Worm (Caenorhabditis elegans) whole organism, early embryonic: ENCODE results near the gene dgk-1.

ENCODE experiments used
- B0310.2 ChIP-seq: sonication (generic microtip); optimal IDR thresholded peaks from 2 replicates; lab custom pipeline; 2016; ENCODE audit warnings: mild to moderate bottlenecking, missing genetic modification characterization, missing compliant biosample characterization
- F13C5.2 ChIP-seq: sonication (generic microtip); optimal IDR thresholded peaks from 2 replicates; lab custom pipeline; 2017; ENCODE audit warnings: mild to moderate bottlenecking, missing genetic modification characterization, inconsistent platforms, missing compliant biosample characterization
- aly-1 ChIP-seq: sonication (generic microtip); optimal IDR thresholded peaks from 2 replicates; lab custom pipeline; 2016; ENCODE audit warnings: missing genetic modification characterization, missing compliant biosample characterization
- ama-1 ChIP-seq: fragments of 150-350 bp; optimal IDR thresholded peaks from 2 replicates; lab custom pipeline; 2014
- ceh-13 ChIP-seq: fragments of 200-800 bp; sonication (Bioruptor generic); optimal IDR thresholded peaks from 2 replicates; lab custom pipeline; 2018; ENCODE audit warnings: mild to moderate bottlenecking, missing genetic modification characterization, missing compliant biosample characterization
- ceh-36 ChIP-seq: sonication (generic microtip); optimal IDR thresholded peaks from 2 replicates; lab custom pipeline; 2016; ENCODE audit warnings: missing genetic modification characterization, inconsistent platforms, missing compliant biosample characterization
- ets-7 ChIP-seq: sonication (generic microtip); optimal IDR thresholded peaks from 2 replicates; lab custom pipeline; 2016; ENCODE audit warnings: missing genotype, missing genetic modification characterization, missing compliant biosample characterization
- flt-1 ChIP-seq: fragments of 200-800 bp; sonication (Bioruptor generic); IDR thresholded peaks from 2 replicates; pipeline ENCODE4 v1.3.6; 2022; ENCODE audit warnings: missing genetic modification characterization, missing compliant biosample characterization
- hmbx-1 ChIP-seq: sonication (generic microtip); optimal IDR thresholded peaks from 2 replicates; lab custom pipeline; 2016; ENCODE audit warnings: mild to moderate bottlenecking, missing genetic modification characterization, missing compliant biosample characterization
- hmg-4 ChIP-seq: fragments of 200-800 bp; sonication (Bioruptor generic); optimal IDR thresholded peaks from 2 replicates; lab custom pipeline; 2018; ENCODE audit warnings: mild to moderate bottlenecking, missing genetic modification characterization, missing compliant biosample characterization
- hnd-1 ChIP-seq: sonication (generic microtip); optimal IDR thresholded peaks from 2 replicates; lab custom pipeline; 2016; ENCODE audit warnings: missing genetic modification characterization, missing compliant biosample characterization
- pes-1 ChIP-seq: fragments of 200-800 bp; sonication (Bioruptor generic); IDR thresholded peaks from 2 replicates; pipeline ENCODE4 v1.3.6; 2022; ENCODE audit warnings: missing genetic modification reagents, missing genetic modification characterization, missing compliant biosample characterization
- scrt-1 ChIP-seq: fragments of 200-800 bp; sonication (Bioruptor generic); IDR thresholded peaks from 2 replicates; pipeline ENCODE4 v1.3.6; 2022; ENCODE audit warnings: missing genetic modification characterization, missing compliant biosample characterization
- sea-1 ChIP-seq: fragments of 200-800 bp; sonication (Bioruptor generic); conservative IDR thresholded peaks from 2 replicates; pipeline ENCODE4 v1.3.6; 2022; ENCODE audit warnings: missing genetic modification characterization, missing compliant biosample characterization
- tbx-11 ChIP-seq: fragments of 200-800 bp; sonication (Bioruptor generic); IDR thresholded peaks from 2 replicates; pipeline ENCODE4 v1.3.6; 2022; ENCODE audit warnings: missing genetic modification characterization, missing compliant biosample characterization
- tbx-37 ChIP-seq: fragments of 200-800 bp; sonication (Bioruptor generic); conservative IDR thresholded peaks from 2 replicates; pipeline ENCODE4 v1.3.6; 2022; ENCODE audit warnings: missing genetic modification reagents, missing genetic modification characterization, missing compliant biosample characterization
- tra-4 ChIP-seq: sonication (generic microtip); optimal IDR thresholded peaks from 2 replicates; lab custom pipeline; 2017; ENCODE audit warnings: missing genetic modification characterization, missing compliant biosample characterization

dgk-1 gene

DNA sequence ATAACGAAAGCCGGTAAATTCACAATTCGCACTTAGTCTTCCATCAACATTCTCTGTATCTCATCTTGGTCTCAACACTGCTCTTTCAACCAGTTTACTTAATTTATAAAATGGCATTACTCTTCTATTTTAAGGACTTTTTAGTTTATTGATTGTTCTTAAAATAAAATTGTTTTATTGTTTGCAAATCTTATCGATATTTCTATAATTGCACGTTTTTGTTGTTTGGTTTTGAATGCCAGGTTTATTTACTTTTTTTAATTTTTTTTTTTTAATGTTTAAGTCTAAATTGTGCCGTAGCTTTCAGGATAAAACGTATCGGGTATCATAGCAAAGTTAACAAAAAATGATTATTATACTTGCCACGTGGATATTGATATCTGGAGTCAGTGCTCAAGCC, 33.7 kb downstream of the dgk-1 start, which contains the start of gene chil-10:
TSS of gene chil-10 (plus strand) at position 301 of the 400 bp plus-strand sequence.
- TF ChIP-seq ets-7 (tag; lab: Kevin White, UChicago) (no peak), F13C5.2 (tag; lab: Kevin White, UChicago) (no peak), aly-1 (tag; lab: Kevin White, UChicago) (no peak), scrt-1 (no peak), ceh-36 (tag; lab: Kevin White, UChicago) (no peak), pes-1 (no peak)

DNA sequence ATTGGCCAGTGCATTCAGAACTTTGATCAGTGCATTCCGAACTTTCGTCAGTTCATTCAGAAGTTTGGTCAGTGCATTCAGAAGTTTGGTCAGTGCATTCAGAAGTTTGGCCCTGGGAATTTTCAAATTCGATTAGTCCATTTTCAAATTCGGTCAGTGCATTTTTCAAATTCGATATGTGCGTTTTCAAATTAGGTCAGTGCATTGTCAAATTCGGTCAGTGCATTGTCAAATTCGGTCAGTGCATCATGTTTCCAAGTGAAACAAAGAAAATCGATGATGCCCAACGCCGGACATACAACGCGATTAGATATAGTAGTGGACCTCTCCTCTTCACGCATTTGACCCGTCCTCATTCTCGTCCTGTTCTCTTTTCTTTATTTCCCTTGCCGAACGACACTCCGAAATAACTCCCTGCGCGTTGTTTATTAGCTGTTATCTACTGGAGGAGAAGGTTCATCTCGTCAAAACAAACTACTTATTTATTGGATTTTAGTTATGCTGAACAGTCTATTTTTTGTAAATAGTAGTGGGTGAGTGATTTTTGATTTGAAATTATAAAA, 36.7 kb downstream of the dgk-1 start, which contains the start of gene apm-3:
TSS of gene apm-3 (plus strand) at position 477 of the 563 bp plus-strand sequence.
- TF ChIP-seq aly-1 (tag; lab: Kevin White, UChicago) (no peak), hmg-4 (GFP tag; lab: Kevin White, UChicago) (peak; percentile 38)

DNA sequence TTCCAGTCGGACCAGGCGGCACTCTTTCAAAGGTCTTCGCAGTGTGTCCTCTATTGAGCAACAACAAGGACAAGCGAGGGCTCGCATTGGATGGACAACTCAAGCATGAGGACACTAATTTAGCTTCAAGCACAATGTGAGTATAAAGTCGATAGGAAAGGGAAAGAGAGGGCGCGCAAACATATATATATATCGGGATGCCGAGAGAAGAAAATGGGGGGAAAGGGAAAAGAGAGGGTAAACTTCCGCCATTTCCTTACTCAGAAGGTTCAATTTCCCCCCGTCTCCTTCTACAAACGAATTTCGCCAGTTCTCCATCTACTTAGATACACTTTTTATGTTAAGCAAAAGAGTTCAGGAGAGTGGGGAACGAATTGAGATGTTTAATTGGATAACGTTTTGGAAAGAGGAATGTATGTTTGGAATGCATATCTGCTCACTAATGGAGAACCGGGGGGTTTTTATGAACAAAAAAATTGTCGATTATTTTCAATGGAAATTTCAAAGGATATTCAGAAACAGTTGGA, 38.6 kb downstream of the dgk-1 start:
- TF ChIP-seq pes-1 = no peak
- TF ChIP-seq F13C5.2 (tag; lab: Kevin White, UChicago) = peak; percentile 31
- TF ChIP-seq B0310.2 (tag; lab: Kevin White, UChicago) = no peak
- TF ChIP-seq sea-1 (GFP tag; lab: Robert Waterston, UW) = no peak
- no peak for TF ChIP-seq ceh-13
- no peak for TF ChIP-seq hmbx-1 (tag; lab: Kevin White, UChicago)
- TF ChIP-seq tra-4 (tag; lab: Kevin White, UChicago) = no peak
- no peak for TF ChIP-seq ets-7 (tag; lab: Kevin White, UChicago)
- TF ChIP-seq tbx-37 (GFP tag; lab: Robert Waterston, UW) = no peak

DNA sequence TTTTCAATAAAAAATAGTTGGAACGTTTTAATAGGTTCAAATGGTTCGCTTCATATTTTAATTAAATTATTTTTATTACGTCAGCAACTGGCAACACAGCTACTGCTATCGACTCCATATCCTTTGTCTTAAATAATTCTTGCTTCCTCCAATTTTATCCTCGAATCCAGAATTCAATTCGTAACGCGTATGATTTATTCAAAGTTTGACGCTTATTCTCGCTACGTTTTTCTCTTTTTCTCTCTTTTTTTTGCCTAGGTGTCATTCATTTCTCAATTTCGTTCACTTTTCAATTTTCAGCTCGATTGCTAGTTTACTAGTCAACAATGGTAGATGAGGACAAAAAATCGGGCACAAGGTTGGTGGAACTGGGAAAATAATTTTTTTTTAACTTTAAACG, 40.8 kb downstream of the dgk-1 start, which contains the start of gene arr-1:
TSS of gene arr-1 (plus strand) at position 301 of the 400 bp plus-strand sequence.
- TF ChIP-seq ama-1 (no peak), pes-1 (no peak), tbx-11 (GFP tag; lab: Robert Waterston, UW) (no peak), hnd-1 (no peak), hmbx-1 (tag; lab: Kevin White, UChicago) (no peak)

DNA sequence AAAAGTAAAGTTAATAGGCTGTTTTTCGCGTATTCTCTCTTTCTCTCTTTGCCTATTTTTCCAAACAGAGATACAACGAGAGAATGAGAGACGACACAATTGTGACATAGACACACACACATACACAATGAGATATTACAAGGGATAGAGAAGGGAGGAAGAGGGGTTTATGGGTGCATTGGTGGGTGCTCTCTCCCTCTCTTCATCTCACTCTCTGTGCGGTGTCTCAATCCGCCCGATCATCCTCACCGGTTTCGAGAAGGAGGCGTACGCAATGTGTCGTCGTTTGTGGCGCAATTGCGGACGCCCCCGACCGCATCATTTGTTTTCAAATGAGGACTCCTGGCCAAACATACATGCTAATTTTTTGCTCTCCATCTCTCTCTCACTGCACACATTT, 41.8 kb downstream of the dgk-1 start:
- TF ChIP-seq tbx-11 (GFP tag; lab: Robert Waterston, UW) (peak; percentile 25; the same call in 1 of the 2 replicates), sea-1 (GFP tag; lab: Robert Waterston, UW) (peak; percentile 68; the same call in 1 of the 2 replicates), hmg-4 (GFP tag; lab: Kevin White, UChicago) (peak; percentile 98), flt-1 (peak; percentile 57; the same call in 1 of the 2 replicates), tra-4 (tag; lab: Kevin White, UChicago) (no peak), scrt-1 (peak; percentile 64), ceh-13 (no peak), F13C5.2 (tag; lab: Kevin White, UChicago) (peak; percentile 95), hmbx-1 (tag; lab: Kevin White, UChicago) (no peak), tbx-37 (GFP tag; lab: Robert Waterston, UW) (no peak), aly-1 (tag; lab: Kevin White, UChicago) (peak; percentile 67), B0310.2 (tag; lab: Kevin White, UChicago) (peak; percentile 36), ama-1 (no peak), ceh-36 (tag; lab: Kevin White, UChicago) (peak; percentile 38), ets-7 (tag; lab: Kevin White, UChicago) (peak; percentile 69), hnd-1 (peak; percentile 10), pes-1 (peak; percentile 23; the same call in 1 of the 2 replicates)

DNA sequence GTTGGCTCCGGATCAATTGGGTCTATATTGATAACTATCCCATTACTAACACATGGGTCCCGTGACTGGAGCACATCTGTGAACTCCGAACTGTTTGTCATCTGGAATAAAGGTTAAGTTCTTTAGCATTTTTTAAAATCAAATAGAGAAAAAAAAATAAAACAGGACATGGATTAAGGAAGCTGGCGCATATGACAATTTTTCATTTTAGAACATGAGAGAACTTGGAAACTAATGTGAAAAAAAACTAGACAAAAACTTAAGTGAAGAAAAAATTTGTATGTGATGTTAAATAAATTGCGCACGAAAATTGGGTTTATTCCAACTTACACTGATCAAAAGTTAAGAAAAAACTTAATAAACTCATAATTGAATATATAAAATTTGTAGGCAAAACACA, 42.5 kb downstream of the dgk-1 start, which contains the start of gene sms-2:
TSS of gene sms-2 (minus strand) at position 101 of the 400 bp plus-strand sequence.
- TF ChIP-seq aly-1 (tag; lab: Kevin White, UChicago) = no peak
- no peak for TF ChIP-seq ets-7 (tag; lab: Kevin White, UChicago)
- TF ChIP-seq tra-4 (tag; lab: Kevin White, UChicago) = no peak
- no peak for TF ChIP-seq sea-1 (GFP tag; lab: Robert Waterston, UW)
- no peak for TF ChIP-seq scrt-1
- TF ChIP-seq hmbx-1 (tag; lab: Kevin White, UChicago) = no peak
- no peak for TF ChIP-seq ama-1
- TF ChIP-seq tbx-11 (GFP tag; lab: Robert Waterston, UW) = no peak
- TF ChIP-seq ceh-13 = no peak
- TF ChIP-seq hnd-1 = no peak
- no peak for TF ChIP-seq hmg-4 (GFP tag; lab: Kevin White, UChicago)
- no peak for TF ChIP-seq flt-1
- no peak for TF ChIP-seq B0310.2 (tag; lab: Kevin White, UChicago)
- no peak for TF ChIP-seq F13C5.2 (tag; lab: Kevin White, UChicago)
- no peak for TF ChIP-seq pes-1

DNA sequence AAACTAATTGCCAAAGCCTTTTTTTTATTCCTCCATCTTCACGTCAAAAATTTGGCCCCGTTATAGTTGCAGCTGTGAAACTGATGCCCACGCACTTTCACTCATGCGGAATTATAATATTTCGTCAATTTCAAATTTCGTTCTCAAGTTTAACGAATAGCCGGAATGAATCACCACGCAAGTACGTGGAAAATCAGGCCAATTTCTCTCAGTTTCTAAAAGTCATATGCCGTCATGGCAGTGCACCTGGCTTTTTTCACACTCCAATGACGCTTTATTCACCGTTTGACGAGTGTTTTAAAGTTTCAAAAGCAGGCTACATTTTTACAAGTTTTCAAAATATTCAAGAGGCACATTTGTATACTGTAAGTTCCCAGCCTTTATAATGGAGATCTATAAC, 43.4 kb downstream of the dgk-1 start:
- TF ChIP-seq tra-4 (tag; lab: Kevin White, UChicago) = no peak
- no peak for TF ChIP-seq ceh-13
- no peak for TF ChIP-seq hnd-1
- TF ChIP-seq ama-1 = no peak
- TF ChIP-seq ets-7 (tag; lab: Kevin White, UChicago) = no peak
- TF ChIP-seq tbx-11 (GFP tag; lab: Robert Waterston, UW) = no peak
- no peak for TF ChIP-seq ceh-36 (tag; lab: Kevin White, UChicago)
- no peak for TF ChIP-seq aly-1 (tag; lab: Kevin White, UChicago)
- TF ChIP-seq pes-1 = no peak
- no peak for TF ChIP-seq hmbx-1 (tag; lab: Kevin White, UChicago)
- no peak for TF ChIP-seq hmg-4 (GFP tag; lab: Kevin White, UChicago)
- no peak for TF ChIP-seq flt-1
- TF ChIP-seq F13C5.2 (tag; lab: Kevin White, UChicago) = no peak
- TF ChIP-seq B0310.2 (tag; lab: Kevin White, UChicago) = no peak
